Fruit fly (Drosophila melanogaster) whole organism, embryonic: ENCODE data around the gene att-ORFB.

Experiments
- Ada2b ChIP-seq: fragments of 200-800 bp; sonication (Bioruptor generic); IDR thresholded peaks from 2 replicates; pipeline ENCODE4 v1.3.6; 2022; ENCODE audit warnings: missing biosample characterization, missing genetic modification characterization
- Awh ChIP-seq: fragments of 200-800 bp; sonication (Bioruptor generic); IDR thresholded peaks from 2 replicates; pipeline ENCODE4, ENCODE4 v1.3.6; 2022; ENCODE audit warnings: missing biosample characterization, missing genetic modification characterization
- CG10431 ChIP-seq: fragments of 200-800 bp; sonication (Bioruptor generic); optimal IDR thresholded peaks from 3 replicates; lab custom pipeline; 2018; ENCODE audit warnings: missing biosample characterization, mild to moderate bottlenecking, missing genetic modification characterization
- CG10462 ChIP-seq: fragments of 200-800 bp; sonication (Bioruptor generic); optimal IDR thresholded peaks from 2 replicates; lab custom pipeline; 2016; ENCODE audit warnings: missing biosample characterization, missing genetic modification characterization
- CG10979 ChIP-seq: fragments of 200-800 bp; sonication (Bioruptor generic); optimal IDR thresholded peaks from 2 replicates; lab custom pipeline; 2018; ENCODE audit warnings: missing biosample characterization, mild to moderate bottlenecking, missing genetic modification characterization, moderate library complexity
- CG11696 ChIP-seq: fragments of 200-800 bp; sonication (Bioruptor generic); IDR thresholded peaks from 2 replicates; pipeline ENCODE4 v1.3.6; 2022; ENCODE audit warnings: missing biosample characterization, missing genetic modification characterization
- CG12219 ChIP-seq: fragments of 200-800 bp; sonication (Bioruptor generic); optimal IDR thresholded peaks from 3 replicates; lab custom pipeline; 2018; ENCODE audit warnings: missing biosample characterization, mild to moderate bottlenecking, missing genetic modification characterization
- CG16779 ChIP-seq: fragments of 200-800 bp; sonication (Bioruptor generic); IDR thresholded peaks from 2 replicates; pipeline ENCODE4 v1.3.6; 2022; ENCODE audit warnings: missing biosample characterization, missing genetic modification characterization
- CG16813 ChIP-seq: fragments of 200-800 bp; sonication (Bioruptor generic); IDR thresholded peaks from 3 replicates; pipeline ENCODE4 v1.3.6; 2022; ENCODE audit warnings: missing biosample characterization, missing genetic modification characterization; ENCODE audit not compliant: partially characterized antibody
- CG17359 ChIP-seq: fragments of 200-800 bp; sonication (Bioruptor generic); optimal IDR thresholded peaks from 3 replicates; lab custom pipeline; 2018; ENCODE audit warnings: missing biosample characterization, mild to moderate bottlenecking, missing genetic modification characterization, moderate library complexity
- CG17385 ChIP-seq: fragments of 200-800 bp; sonication (Bioruptor generic); optimal IDR thresholded peaks from 3 replicates; lab custom pipeline; 2018; ENCODE audit warnings: missing biosample characterization, mild to moderate bottlenecking, missing genetic modification characterization
- CG17912 ChIP-seq: fragments of 200-800 bp; sonication (Bioruptor generic); optimal IDR thresholded peaks from 2 replicates; lab custom pipeline; 2018; ENCODE audit warnings: missing biosample characterization, mild to moderate bottlenecking, missing genetic modification characterization
- CG3407 ChIP-seq: fragments of 200-800 bp; sonication (Bioruptor generic); optimal IDR thresholded peaks from 2 replicates; lab custom pipeline; 2018; ENCODE audit warnings: missing biosample characterization, mild to moderate bottlenecking, missing genetic modification characterization
- CG34422 ChIP-seq: fragments of 200-800 bp; sonication (Bioruptor generic); IDR thresholded peaks from 3 replicates; pipeline ENCODE4 v1.3.6; 2022; ENCODE audit warnings: missing biosample characterization, missing genetic modification characterization
- CG7928 ChIP-seq: fragments of 200-800 bp; sonication (Bioruptor generic); optimal IDR thresholded peaks from 2 replicates; lab custom pipeline; 2017; ENCODE audit warnings: missing biosample characterization, mild to moderate bottlenecking, missing genetic modification characterization
- D ChIP-seq, 2 experiments: fragments of 200-800 bp in 1 of 2; fragments of >200 bp in 1 of 2; sonication (Bioruptor generic) in 1 of 2; optimal IDR thresholded peaks; 2 replicates in 1 of 2; 3 replicates in 1 of 2; lab custom pipeline; 2017; ENCODE audit warnings: mild to moderate bottlenecking in 1 of 2, missing biosample characterization in 1 of 2, missing genetic modification characterization in 1 of 2, missing genetic modification reagents in 1 of 2
- Dp ChIP-seq: fragments of 200-800 bp; sonication (Bioruptor generic); optimal IDR thresholded peaks from 2 replicates; lab custom pipeline; 2018; ENCODE audit warnings: missing biosample characterization, mild to moderate bottlenecking, missing genetic modification characterization, moderate library complexity
- Fer3 ChIP-seq: fragments of 200-800 bp; sonication (Bioruptor generic); optimal IDR thresholded peaks from 2 replicates; lab custom pipeline; 2018; ENCODE audit warnings: missing biosample characterization, mild to moderate bottlenecking, missing genetic modification characterization, moderate library complexity
- H2.0 ChIP-seq: fragments of 200-800 bp; sonication (Bioruptor generic); IDR thresholded peaks from 2 replicates; pipeline ENCODE4 v1.3.6; 2022; ENCODE audit warnings: missing biosample characterization, missing genetic modification characterization
- Lpt ChIP-seq: fragments of >200 bp; optimal IDR thresholded peaks from 2 replicates; lab custom pipeline; 2018; ENCODE audit warnings: missing biosample characterization, missing genetic modification characterization
- Mad ChIP-seq: fragments of 200-800 bp; sonication (Bioruptor generic); optimal IDR thresholded peaks from 2 replicates; lab custom pipeline; 2016; ENCODE audit warnings: missing biosample characterization, missing genetic modification characterization
- Oli ChIP-seq: fragments of 200-800 bp; sonication (Bioruptor generic); optimal IDR thresholded peaks from 2 replicates; lab custom pipeline; 2018; ENCODE audit warnings: missing biosample characterization, mild to moderate bottlenecking, missing genetic modification characterization, moderate library complexity
- Ptx1 ChIP-seq: fragments of 200-800 bp; sonication (Bioruptor generic); IDR thresholded peaks from 2 replicates; pipeline ENCODE4 v1.3.6; 2022; ENCODE audit warnings: missing biosample characterization, missing genetic modification characterization
- Scr ChIP-seq: fragments of 200-800 bp; sonication (Bioruptor generic); IDR thresholded peaks from 2 replicates; pipeline ENCODE4 v1.3.6; 2022; ENCODE audit warnings: missing biosample characterization, missing genetic modification characterization; ENCODE audit not compliant: partially characterized antibody
- Ssrp ChIP-seq: fragments of 200-800 bp; sonication (Bioruptor generic); optimal IDR thresholded peaks from 2 replicates; lab custom pipeline; 2018; ENCODE audit warnings: missing biosample characterization, mild to moderate bottlenecking, missing genetic modification characterization, moderate library complexity
- Xbp1 ChIP-seq: fragments of 200-800 bp; sonication (Bioruptor generic); optimal IDR thresholded peaks from 3 replicates; lab custom pipeline; 2016; ENCODE audit warnings: missing biosample characterization, mild to moderate bottlenecking, missing genetic modification characterization
- YL-1 ChIP-seq: fragments of 200-800 bp; sonication (Bioruptor generic); optimal IDR thresholded peaks from 3 replicates; lab custom pipeline; 2017; ENCODE audit warnings: missing biosample characterization, mild to moderate bottlenecking, missing genetic modification characterization
- ase ChIP-seq: fragments of 200-800 bp; sonication (Bioruptor generic); IDR thresholded peaks from 3 replicates; pipeline ENCODE4 v1.3.6; 2022; ENCODE audit warnings: missing biosample characterization, missing genetic modification characterization
- bigmax ChIP-seq: fragments of 200-800 bp; sonication (Bioruptor generic); optimal IDR thresholded peaks from 2 replicates; lab custom pipeline; 2018; ENCODE audit warnings: missing biosample characterization, mild to moderate bottlenecking, missing genetic modification characterization
- croc ChIP-seq: fragments of 200-800 bp; sonication (Bioruptor generic); conservative IDR thresholded peaks from 3 replicates; pipeline ENCODE4 v1.3.6; 2022; ENCODE audit warnings: missing biosample characterization, missing genetic modification characterization
- dmrt99B ChIP-seq: fragments of 200-800 bp; sonication (Bioruptor generic); optimal IDR thresholded peaks from 2 replicates; lab custom pipeline; 2018; ENCODE audit warnings: missing biosample characterization, mild to moderate bottlenecking, missing genetic modification characterization, moderate library complexity
- ems ChIP-seq: fragments of 200-800 bp; sonication (Bioruptor generic); optimal IDR thresholded peaks from 3 replicates; lab custom pipeline; 2016; ENCODE audit warnings: missing biosample characterization, missing genetic modification characterization
- esg ChIP-seq: fragments of 200-800 bp; sonication (Bioruptor generic); conservative IDR thresholded peaks from 2 replicates; pipeline ENCODE4 v1.3.6; 2022; ENCODE audit warnings: missing biosample characterization, missing genetic modification characterization
- gce ChIP-seq: fragments of 200-800 bp; sonication (Bioruptor generic); IDR thresholded peaks from 3 replicates; pipeline ENCODE4 v1.3.6; 2022; ENCODE audit warnings: missing biosample characterization, missing genetic modification characterization
- gcm2 ChIP-seq: fragments of 200-800 bp; sonication (Bioruptor generic); optimal IDR thresholded peaks from 2 replicates; lab custom pipeline; 2016; ENCODE audit warnings: missing biosample characterization, missing genetic modification characterization
- gem ChIP-seq: fragments of 200-800 bp; sonication (Bioruptor generic); optimal IDR thresholded peaks from 2 replicates; lab custom pipeline; 2019; ENCODE audit warnings: missing biosample characterization, mild to moderate bottlenecking, missing genetic modification characterization, moderate library complexity
- gro ChIP-seq: fragments of 200-800 bp; sonication (Bioruptor generic); optimal IDR thresholded peaks from 2 replicates; lab custom pipeline; 2016; ENCODE audit warnings: missing biosample characterization, missing genetic modification characterization
- h ChIP-seq: fragments of >200 bp; optimal IDR thresholded peaks from 2 replicates; lab custom pipeline; 2017
- hkb ChIP-seq, 2 experiments: fragments of 200-800 bp in 1 of 2; fragments of >200 bp in 1 of 2; sonication (Bioruptor generic) in 1 of 2; IDR thresholded peaks in 1 of 2; optimal IDR thresholded peaks in 1 of 2; 2 replicates each; pipeline versions ENCODE4 v1.3.6 to Lab custom; 2017 to 2022; ENCODE audit warnings: missing biosample characterization in 1 of 2, missing genetic modification characterization in 1 of 2
- ind ChIP-seq: fragments of 200-800 bp; sonication (Bioruptor generic); optimal IDR thresholded peaks from 3 replicates; lab custom pipeline; 2016; ENCODE audit warnings: missing biosample characterization, missing genetic modification characterization
- jing ChIP-seq: fragments of 200-800 bp; sonication (Bioruptor generic); optimal IDR thresholded peaks from 2 replicates; lab custom pipeline; 2018; ENCODE audit warnings: missing biosample characterization, mild to moderate bottlenecking, missing genetic modification characterization
- lab ChIP-seq: fragments of 200-800 bp; sonication (Bioruptor generic); optimal IDR thresholded peaks from 3 replicates; lab custom pipeline; 2017; ENCODE audit warnings: missing biosample characterization, missing genetic modification characterization, mild to moderate bottlenecking, moderate library complexity, missing genetic modification reagents
- onecut ChIP-seq: fragments of 200-800 bp; sonication (Bioruptor generic); IDR thresholded peaks from 2 replicates; pipeline ENCODE4 v1.3.6; 2022; ENCODE audit warnings: missing biosample characterization, missing genetic modification characterization
- pho ChIP-seq: fragments of 200-800 bp; sonication (Bioruptor generic); optimal IDR thresholded peaks from 2 replicates; lab custom pipeline; 2016; ENCODE audit warnings: missing biosample characterization, missing genetic modification characterization
- pita ChIP-seq: fragments of 200-800 bp; sonication (Bioruptor generic); optimal IDR thresholded peaks from 2 replicates; lab custom pipeline; 2017; ENCODE audit warnings: missing biosample characterization, mild to moderate bottlenecking, missing genetic modification characterization
- so ChIP-seq: fragments of 200-800 bp; sonication (Bioruptor generic); IDR thresholded peaks from 3 replicates; pipeline ENCODE4 v1.3.6; 2022; ENCODE audit warnings: missing biosample characterization, missing genetic modification characterization
- stc ChIP-seq: fragments of 200-800 bp; sonication (Bioruptor generic); IDR thresholded peaks from 2 replicates; pipeline ENCODE4 v1.3.6; 2022; ENCODE audit warnings: missing biosample characterization, missing genetic modification characterization
- wor ChIP-seq: fragments of 200-800 bp; sonication (Bioruptor generic); IDR thresholded peaks from 2 replicates; pipeline ENCODE4 v1.3.6; 2022; ENCODE audit warnings: missing biosample characterization, missing genetic modification characterization

att-ORFB gene

dm6 chr3R:20556281-20557113 lies 2.3 kb upstream of the att-ORFB start (continued):
- TF ChIP-seq wor (GFP tag; lab: Robert Waterston, UW) (no peak), hkb (optimal IDR thresholded peaks at IDR 0.05; lab: Kevin White, UChicago) (no peak), hkb (GFP tag; IDR thresholded peaks at IDR 0.05; lab: Robert Waterston, UW) (peak; percentile 75), gro (no peak), Scr (GFP tag; lab: Robert Waterston, UW) (no peak), CG10462 (GFP tag; lab: Kevin White, UChicago) (peak; percentile 21), CG12219 (no peak), CG3407 (GFP tag; lab: Kevin White, UChicago) (no peak), stc (GFP tag; lab: Robert Waterston, UW) (peak; percentile 74), pho (GFP tag; lab: Kevin White, UChicago) (peak; percentile 47), CG17912 (GFP tag; lab: Kevin White, UChicago) (no peak), Dp (no peak), gem (tag; lab: Kevin White, UChicago) (peak; percentile 77), Mad (GFP tag; lab: Kevin White, UChicago) (peak; percentile 3), esg (GFP tag; lab: Robert Waterston, UW) (peak; percentile 76), Lpt (GFP tag; lab: Kevin White, UChicago) (no peak), Ada2b (peak; percentile 85), CG16813 (no peak), CG17385 (peak; percentile 10), gcm2 (GFP tag; lab: Kevin White, UChicago) (no peak), h (lab: Kevin White, UChicago) (no peak), CG16779 (GFP tag; lab: Robert Waterston, UW) (peak; percentile 83), Xbp1 (peak; percentile 70), pita (GFP tag; lab: Kevin White, UChicago) (no peak), H2.0 (GFP tag; lab: Robert Waterston, UW) (peak; percentile 64), croc (GFP tag; lab: Robert Waterston, UW) (peak; percentile 14; the same call in 1 of the 3 replicates), ems (GFP tag; lab: Kevin White, UChicago) (no peak), CG7928 (GFP tag; lab: Kevin White, UChicago) (peak; percentile 4), CG17359 (tag; lab: Kevin White, UChicago) (peak; percentile 64), Ssrp (tag; lab: Kevin White, UChicago) (peak; percentile 55), so (peak; percentile 86), CG10431 (GFP tag; lab: Kevin White, UChicago) (peak; percentile 68), Fer3 (tag; lab: Kevin White, UChicago) (peak; percentile 82), dmrt99B (peak; percentile 68), onecut (GFP tag; lab: Robert Waterston, UW) (no peak; the same call in 1 of the 2 replicates), CG11696 (peak; percentile 11; the same call in 1 of the 2 replicates), CG10979 (peak; percentile 39), YL-1 (GFP tag; lab: Kevin White, UChicago) (no peak), gce (0 out of 3 replicates have a peak, but pooled peaks have one; percentile 24), Awh (GFP tag; lab: Robert Waterston, UW) (peak; percentile 70), lab (peak; percentile 87), ind (peak; percentile 65), bigmax (GFP tag; lab: Kevin White, UChicago) (no peak), Oli (peak; percentile 78), CG34422 (GFP tag; lab: Robert Waterston, UW) (peak; percentile 78), ase (GFP tag; lab: Robert Waterston, UW) (peak; percentile 72; the same call in 2 of the 3 replicates), Ptx1 (GFP tag; lab: Robert Waterston, UW) (peak; percentile 88), D (optimal IDR thresholded peaks at IDR 0.05; lab: Kevin White, UChicago) (no peak), D (GFP tag; optimal IDR thresholded peaks at IDR 0.05; lab: Kevin White, UChicago) (no peak), jing (GFP tag; lab: Kevin White, UChicago) (peak; percentile 4)
